In genomic region chr3L:22392990-22393389, dm6 we compare ENCODE assay signal across 2 fruit fly cellular contexts.
TF ChIP-seq lines count a peak whose summit lies in the region.

No protein-coding gene starts in this region.

- no peak for TF ChIP-seq CTCF in whole organism, embryonic (GFP tag; optimal IDR thresholded peaks at IDR 0.05; lab: Kevin White, UChicago)

TF ChIP-seq in whole organism, embryonic, 481 proteins besides CTCF, POLR2A, EP300 and RAD21:
- TF ChIP-seq crol (GFP tag; IDR thresholded peaks at IDR 0.05; lab: Robert Waterston, UW) (0 out of 2 replicates have a peak, but pooled peaks have one; percentile 27), CG2129 (GFP tag; IDR thresholded peaks at IDR 0.05; lab: Robert Waterston, UW; ENCODE audit: partially characterized antibody) (no peak), CG18476 (GFP tag; optimal IDR thresholded peaks at IDR 0.05; lab: Kevin White, UChicago) (peak; percentile 74), CG7271 (tag; optimal IDR thresholded peaks at IDR 0.05; lab: Kevin White, UChicago) (no peak), Med (GFP tag; lab: Kevin White, UChicago) (peak; percentile 55)

TF ChIP-seq in whole organism, prepupa, 60 proteins besides CTCF, POLR2A, EP300 and RAD21:
- no peak for TF ChIP-seq CG8119 (GFP tag; IDR thresholded peaks at IDR 0.05; lab: Robert Waterston, UW)
- TF ChIP-seq OdsH (GFP tag; optimal IDR thresholded peaks at IDR 0.05; lab: Kevin White, UChicago): no peak
- TF ChIP-seq CG6276 (GFP tag; optimal IDR thresholded peaks at IDR 0.05; lab: Kevin White, UChicago): no peak
- TF ChIP-seq Eip93F (GFP tag; optimal IDR thresholded peaks at IDR 0.05; lab: Kevin White, UChicago): no peak
- TF ChIP-seq svp (GFP tag; lab: Kevin White, UChicago): peak; percentile 23
- TF ChIP-seq dsx (GFP tag; optimal IDR thresholded peaks at IDR 0.05; lab: Kevin White, UChicago; ENCODE audit: poor library complexity, severe bottlenecking): no peak
